Fruit fly (Drosophila melanogaster): Measurements from ENCODE around the gene Ugt301D1.

Gene Ugt301D1

dm6 chr2L:18504881-18505280 lies 4.5 kb upstream of the Ugt301D1 start (continued):
- TF ChIP-seq OdsH (GFP tag; optimal IDR thresholded peaks at IDR 0.05) (peak; percentile 65), CG6792 (GFP tag; optimal IDR thresholded peaks at IDR 0.05) (peak; percentile 62), CG11902 (GFP tag; optimal IDR thresholded peaks at IDR 0.05) (peak; percentile 14), Eip78C (GFP tag) (peak; percentile 92), CG10669 (GFP tag; optimal IDR thresholded peaks at IDR 0.05) (peak; percentile 56), CG8119 (GFP tag; IDR thresholded peaks at IDR 0.05) (peak; percentile 91), CG11762 (GFP tag; optimal IDR thresholded peaks at IDR 0.05; ENCODE audit: insufficient read depth) (peak; percentile 37), CG10631 (GFP tag; optimal IDR thresholded peaks at IDR 0.05) (peak; percentile 76), CG8632 (GFP tag; optimal IDR thresholded peaks at IDR 0.05) (peak; percentile 25), eg (GFP tag; IDR thresholded peaks at IDR 0.05) (peak; percentile 79), CG6276 (GFP tag; optimal IDR thresholded peaks at IDR 0.05) (peak; percentile 58), CG1621 (tag; optimal IDR thresholded peaks at IDR 0.05) (peak; percentile 67), Eip93F (GFP tag; optimal IDR thresholded peaks at IDR 0.05) (no peak), CG6854 (GFP tag; optimal IDR thresholded peaks at IDR 0.05) (no peak), CG3919 (GFP tag; optimal IDR thresholded peaks at IDR 0.05) (peak; percentile 76), cyc (GFP tag; optimal IDR thresholded peaks at IDR 0.05) (peak; percentile 41), fd59A (GFP tag; optimal IDR thresholded peaks at IDR 0.05) (peak; percentile 68), CG11294 (GFP tag; IDR thresholded peaks at IDR 0.05) (peak; percentile 23; the same call in 1 of the 2 replicates), Blimp-1 (GFP tag; optimal IDR thresholded peaks at IDR 0.05) (no peak), pdm3 (GFP tag; optimal IDR thresholded peaks at IDR 0.05) (peak; percentile 60), CG34406 (GFP tag; optimal IDR thresholded peaks at IDR 0.05) (peak; percentile 51), achi (GFP tag; optimal IDR thresholded peaks at IDR 0.05) (peak; percentile 71), dac (GFP tag; optimal IDR thresholded peaks at IDR 0.05) (no peak), CG8319 (GFP tag; optimal IDR thresholded peaks at IDR 0.05) (no peak), Ets96B (tag; optimal IDR thresholded peaks at IDR 0.05) (peak; percentile 57), fkh (GFP tag; optimal IDR thresholded peaks at IDR 0.05) (no peak), Hr38 (GFP tag; optimal IDR thresholded peaks at IDR 0.05) (no peak), CG16779 (tag; optimal IDR thresholded peaks at IDR 0.05) (peak; percentile 24), Hr39 (GFP tag; optimal IDR thresholded peaks at IDR 0.05) (peak; percentile 45), acj6 (GFP tag; optimal IDR thresholded peaks at IDR 0.05) (peak; percentile 62), CG7368 (GFP tag; optimal IDR thresholded peaks at IDR 0.05) (peak; percentile 33), topi (GFP tag; optimal IDR thresholded peaks at IDR 0.05) (peak; percentile 47), lz (GFP tag; optimal IDR thresholded peaks at IDR 0.05) (peak; percentile 29), svp (GFP tag) (peak; percentile 69), Sox14 (GFP tag; optimal IDR thresholded peaks at IDR 0.05) (peak; percentile 58), vri (GFP tag; optimal IDR thresholded peaks at IDR 0.05) (peak; percentile 21), Gug (GFP tag; IDR thresholded peaks at IDR 0.05) (peak; percentile 79), Lpt (GFP tag; optimal IDR thresholded peaks at IDR 0.05) (peak; percentile 66), ss (GFP tag; optimal IDR thresholded peaks at IDR 0.05) (peak; percentile 46 to 60), Met (GFP tag; optimal IDR thresholded peaks at IDR 0.05) (peak; percentile 55), CG3032 (tag; optimal IDR thresholded peaks at IDR 0.05) (peak; percentile 64), Sox102F (GFP tag; optimal IDR thresholded peaks at IDR 0.05) (peak; percentile 36), CG9139 (GFP tag; optimal IDR thresholded peaks at IDR 0.05) (peak; percentile 43)

- no peak for TF ChIP-seq CG1621 (tag; optimal IDR thresholded peaks at IDR 0.05)
- TF ChIP-seq Hr4 (GFP tag; optimal IDR thresholded peaks at IDR 0.05), result peak; percentile 1
- no peak for TF ChIP-seq CG3919 (GFP tag; optimal IDR thresholded peaks at IDR 0.05)
- no peak for TF ChIP-seq Sox14 (GFP tag; optimal IDR thresholded peaks at IDR 0.05)
- 0 out of 3 replicates have a peak, but pooled peaks have one; percentile 16 for TF ChIP-seq CG8119 (GFP tag; IDR thresholded peaks at IDR 0.05)
- TF ChIP-seq CG9139 (GFP tag; optimal IDR thresholded peaks at IDR 0.05), result no peak
Observed at dm6 chr2L:18505475-18505874, 3.9 kb upstream of the Ugt301D1 start.
